Worm (Caenorhabditis elegans) whole organism, L4 larva: ENCODE data around the gene C04A2.15.

Experiments used
- D1046.2 ChIP-seq: fragments of 200-800 bp; sonication (Bioruptor generic); IDR thresholded peaks from 2 replicates; pipeline ENCODE4 v1.3.6; 2022; ENCODE audit warnings: missing genetic modification characterization, missing compliant biosample characterization
- Y105C5A.15 ChIP-seq: fragments of 200-800 bp; sonication (Bioruptor generic); IDR thresholded peaks from 2 replicates; pipeline ENCODE4 v1.3.6; 2022; ENCODE audit warnings: missing genetic modification characterization, missing compliant biosample characterization
- Y48G9A.11 ChIP-seq: fragments of 200-800 bp; sonication (Bioruptor generic); IDR thresholded peaks from 2 replicates; pipeline ENCODE4 v1.3.6; 2022; ENCODE audit warnings: missing genetic modification reagents, missing genetic modification characterization, missing compliant biosample characterization
- ZK337.2 ChIP-seq: fragments of 200-800 bp; sonication (Bioruptor generic); IDR thresholded peaks from 2 replicates; pipeline ENCODE4 v1.3.6; 2022; ENCODE audit warnings: missing genetic modification reagents, missing genetic modification characterization, missing compliant biosample characterization
- ZK546.5 ChIP-seq, 2 experiments: sonication (generic microtip); optimal IDR thresholded peaks; 2 replicates each; lab custom pipeline; 2017; ENCODE audit warnings: missing biosample characterization in 2 of 2, missing genetic modification characterization in 2 of 2
- aha-1 ChIP-seq: fragments of 150-350 bp; peaks from one replicate; lab custom pipeline; 2014; ENCODE audit warnings: missing biosample characterization, missing genetic modification characterization
- aly-2 ChIP-seq: sonication (generic microtip); optimal IDR thresholded peaks from 2 replicates; lab custom pipeline; 2018; ENCODE audit warnings: missing biosample characterization, missing genetic modification characterization
- arid-1 ChIP-seq: fragments of 200-800 bp; sonication (Bioruptor generic); conservative IDR thresholded peaks from 2 replicates; pipeline ENCODE4 v1.3.6; 2022; ENCODE audit warnings: missing genetic modification reagents, missing genetic modification characterization, missing compliant biosample characterization
- ceh-28 ChIP-seq: fragments of 150-350 bp; optimal IDR thresholded peaks from 2 replicates; lab custom pipeline; 2014; ENCODE audit warnings: missing biosample characterization, missing genetic modification reagents, missing genetic modification characterization
- ceh-62 ChIP-seq: sonication (generic microtip); optimal IDR thresholded peaks from 2 replicates; lab custom pipeline; 2017; ENCODE audit warnings: missing biosample characterization, missing genetic modification characterization
- ces-1 ChIP-seq: fragments of 150-350 bp; sonication (generic microtip); optimal IDR thresholded peaks from 4 replicates; lab custom pipeline; 2014; ENCODE audit warnings: missing biosample characterization, missing genetic modification reagents, missing genetic modification characterization
- ctbp-1 ChIP-seq: fragments of 200-800 bp; sonication (Bioruptor generic); IDR thresholded peaks from 2 replicates; pipeline ENCODE4 v1.3.6; 2022; ENCODE audit warnings: missing genetic modification reagents, missing genetic modification characterization, missing compliant biosample characterization
- dmd-6 ChIP-seq: fragments of 200-800 bp; sonication (Bioruptor generic); IDR thresholded peaks from 2 replicates; pipeline ENCODE4 v1.3.6; 2022; ENCODE audit warnings: missing genetic modification reagents, missing genetic modification characterization, missing compliant biosample characterization
- dmd-8 ChIP-seq: fragments of 200-800 bp; sonication (Bioruptor generic); IDR thresholded peaks from 2 replicates; pipeline ENCODE4 v1.3.6; 2022; ENCODE audit warnings: missing genetic modification characterization, missing compliant biosample characterization
- duxl-1 ChIP-seq: sonication (generic microtip); optimal IDR thresholded peaks from 2 replicates; lab custom pipeline; 2016; ENCODE audit warnings: mild to moderate bottlenecking, missing genetic modification characterization, moderate library complexity, missing compliant biosample characterization; ENCODE audit not compliant: poor library complexity
- hlh-11 ChIP-seq: fragments of 200-800 bp; sonication (Bioruptor generic); optimal IDR thresholded peaks from 2 replicates; lab custom pipeline; 2018; ENCODE audit warnings: mild to moderate bottlenecking, missing genetic modification characterization, missing compliant biosample characterization
- hlh-30 ChIP-seq: sonication (generic microtip); optimal IDR thresholded peaks from 2 replicates; lab custom pipeline; 2017; ENCODE audit warnings: antibody characterized with exemption, mild to moderate bottlenecking, missing genetic modification characterization, missing compliant biosample characterization; ENCODE audit not compliant: insufficient read depth
- hmg-1.1 ChIP-seq: fragments of 200-800 bp; sonication (Bioruptor generic); IDR thresholded peaks from 2 replicates; pipeline ENCODE4 v1.3.6; 2022; ENCODE audit warnings: missing genetic modification reagents, missing genetic modification characterization, missing compliant biosample characterization
- lim-7 ChIP-seq: fragments of 200-800 bp; sonication (Bioruptor generic); IDR thresholded peaks from 2 replicates; pipeline ENCODE4 v1.3.6; 2022; ENCODE audit warnings: missing genetic modification characterization, missing compliant biosample characterization
- lin-1 ChIP-seq: fragments of 200-800 bp; sonication (Bioruptor generic); IDR thresholded peaks from 2 replicates; pipeline ENCODE4 v1.3.6; 2022; ENCODE audit warnings: missing genetic modification reagents, missing genetic modification characterization, missing compliant biosample characterization
- lin-13 ChIP-seq: fragments of 150-350 bp; optimal IDR thresholded peaks from 2 replicates; lab custom pipeline; 2014; ENCODE audit warnings: missing biosample characterization, missing genetic modification reagents, missing genetic modification characterization
- lsy-2 ChIP-seq, 2 experiments: fragments of 150-350 bp in 1 of 2; sonication (generic microtip) in 1 of 2; optimal IDR thresholded peaks; 2 replicates each; lab custom pipeline; 2014 to 2017; ENCODE audit warnings: missing biosample characterization in 2 of 2, missing genetic modification characterization in 2 of 2
- mdl-1 ChIP-seq, 2 experiments: fragments of 150-350 bp in 1 of 2; sonication (generic microtip) in 1 of 2; optimal IDR thresholded peaks; 2 replicates each; lab custom pipeline; 2014 to 2017; ENCODE audit warnings: missing biosample characterization in 2 of 2, missing genetic modification characterization in 2 of 2
- mep-1 ChIP-seq: fragments of 150-350 bp; sonication (generic microtip); optimal IDR thresholded peaks from 3 replicates; lab custom pipeline; 2014; ENCODE audit warnings: missing biosample characterization, missing genetic modification characterization
- mxl-2 ChIP-seq: fragments of 200-800 bp; sonication (Bioruptor generic); conservative IDR thresholded peaks from 2 replicates; pipeline ENCODE4 v1.3.6; 2022; ENCODE audit warnings: missing genetic modification reagents, missing genetic modification characterization, missing compliant biosample characterization
- mxl-3 ChIP-seq: fragments of 200-800 bp; sonication (Bioruptor generic); optimal IDR thresholded peaks from 2 replicates; lab custom pipeline; 2018; ENCODE audit warnings: mild to moderate bottlenecking, missing genetic modification characterization, missing compliant biosample characterization
- nhr-10 ChIP-seq: fragments of 150-350 bp; optimal IDR thresholded peaks from 2 replicates; lab custom pipeline; 2014; ENCODE audit warnings: missing biosample characterization, missing genetic modification characterization
- nhr-237 ChIP-seq: sonication (generic microtip); optimal IDR thresholded peaks from 2 replicates; lab custom pipeline; 2017; ENCODE audit warnings: missing biosample characterization, missing genetic modification characterization
- nhr-28 ChIP-seq: fragments of 150-350 bp; optimal IDR thresholded peaks from 2 replicates; lab custom pipeline; 2014; ENCODE audit warnings: missing biosample characterization, missing genetic modification characterization
- nhr-41 ChIP-seq: fragments of 200-800 bp; sonication (Bioruptor generic); IDR thresholded peaks from 2 replicates; pipeline ENCODE4 v1.3.6; 2022; ENCODE audit warnings: missing genetic modification reagents, missing genetic modification characterization, missing compliant biosample characterization
- nhr-48 ChIP-seq: sonication (generic microtip); optimal IDR thresholded peaks from 2 replicates; lab custom pipeline; 2016; ENCODE audit warnings: mild to moderate bottlenecking, missing genetic modification characterization, missing compliant biosample characterization
- nhr-6 ChIP-seq: fragments of 150-350 bp; optimal IDR thresholded peaks from 2 replicates; lab custom pipeline; 2014; ENCODE audit warnings: missing biosample characterization, missing genetic modification characterization
- nhr-76 ChIP-seq: fragments of 150-350 bp; optimal IDR thresholded peaks from 2 replicates; lab custom pipeline; 2014; ENCODE audit warnings: missing biosample characterization, missing genetic modification characterization
- rbr-2 ChIP-seq: sonication (generic microtip); optimal IDR thresholded peaks from 2 replicates; lab custom pipeline; 2016; ENCODE audit warnings: missing genotype, missing genetic modification characterization, missing compliant biosample characterization
- saeg-2 ChIP-seq: fragments of 200-800 bp; sonication (Bioruptor generic); IDR thresholded peaks from 2 replicates; pipeline ENCODE4 v1.3.6; 2022; ENCODE audit warnings: missing genetic modification reagents, missing genetic modification characterization, missing compliant biosample characterization
- sdz-12 ChIP-seq: fragments of 200-800 bp; sonication (Bioruptor generic); optimal IDR thresholded peaks from 2 replicates; lab custom pipeline; 2018; ENCODE audit warnings: mild to moderate bottlenecking, missing genetic modification characterization, missing compliant biosample characterization
- tra-1 ChIP-seq: fragments of 200-800 bp; sonication (Bioruptor generic); IDR thresholded peaks from 2 replicates; pipeline ENCODE4 v1.3.6; 2022; ENCODE audit warnings: missing genetic modification reagents, missing genetic modification characterization, missing compliant biosample characterization
- unc-130 ChIP-seq: sonication (generic microtip); optimal IDR thresholded peaks from 2 replicates; lab custom pipeline; 2016; ENCODE audit warnings: missing genetic modification reagents, missing genetic modification characterization, missing compliant biosample characterization
- unc-62 ChIP-seq, 3 experiments: fragments of 150-350 bp in 1 of 3; sonication (generic microtip); optimal IDR thresholded peaks in 2 of 3; peaks in 1 of 3; 1 replicate in 1 of 3; 2 replicates in 2 of 3; lab custom pipeline; 2014 to 2017; ENCODE audit warnings: missing biosample characterization in 3 of 3, missing genetic modification characterization in 3 of 3, missing genetic modification reagents in 3 of 3, missing genotype in 1 of 3
- vab-7 ChIP-seq: fragments of 200-800 bp; sonication (Bioruptor generic); IDR thresholded peaks from 2 replicates; pipeline ENCODE4 v1.3.6; 2022; ENCODE audit warnings: missing genetic modification reagents, missing genetic modification characterization, missing compliant biosample characterization
- ztf-11 ChIP-seq: fragments of 150-350 bp; optimal IDR thresholded peaks from 2 replicates; lab custom pipeline; 2014; ENCODE audit warnings: missing biosample characterization, missing genetic modification characterization

Gene C04A2.15

ce11 chrII:6812514-6812913 lies 39.5 kb upstream of the C04A2.15 start:
- TF ChIP-seq hmg-1.1 (GFP tag; lab: Robert Waterston, UW) (0 out of 2 replicates have a peak, but pooled peaks have one; percentile 21), aha-1 (tag; lab: Kevin White, UChicago) (peak; percentile 55), aly-2 (tag; lab: Kevin White, UChicago) (no peak), mdl-1 (tag; optimal IDR thresholded peaks at IDR 0.05; lab: Kevin White, UChicago) (peak in 1 of 2 experiments; percentile 33), lsy-2 (tag; optimal IDR thresholded peaks at IDR 0.05; lab: Kevin White, UChicago) (peak in 1 of 2 experiments; percentile 19), ces-1 (GFP tag; lab: Kevin White, UChicago) (no peak), hlh-30 (tag; lab: Kevin White, UChicago) (peak; percentile 24), unc-62 (GFP tag; optimal IDR thresholded peaks at IDR 0.05 in 1 of 2; lab: Kevin White, UChicago) (peak in 1 of 2 experiments; percentile 92), unc-62 (tag; optimal IDR thresholded peaks at IDR 0.05; lab: Kevin White, UChicago) (no peak)
- TF ChIP-seq, all 104 proteins: peak for 6

ce11 chrII:6816324-6816723 lies 35.7 kb upstream of the C04A2.15 start:
- TF ChIP-seq D1046.2 (GFP tag; lab: Robert Waterston, UW) = no peak
- peak in 1 of 2 experiments; percentile 97 for TF ChIP-seq unc-62 (GFP tag; optimal IDR thresholded peaks at IDR 0.05 in 1 of 2; lab: Kevin White, UChicago)
- TF ChIP-seq unc-62 (tag; optimal IDR thresholded peaks at IDR 0.05; lab: Kevin White, UChicago) = no peak
- no peak for TF ChIP-seq lim-7 (GFP tag; lab: Robert Waterston, UW)

DNA sequence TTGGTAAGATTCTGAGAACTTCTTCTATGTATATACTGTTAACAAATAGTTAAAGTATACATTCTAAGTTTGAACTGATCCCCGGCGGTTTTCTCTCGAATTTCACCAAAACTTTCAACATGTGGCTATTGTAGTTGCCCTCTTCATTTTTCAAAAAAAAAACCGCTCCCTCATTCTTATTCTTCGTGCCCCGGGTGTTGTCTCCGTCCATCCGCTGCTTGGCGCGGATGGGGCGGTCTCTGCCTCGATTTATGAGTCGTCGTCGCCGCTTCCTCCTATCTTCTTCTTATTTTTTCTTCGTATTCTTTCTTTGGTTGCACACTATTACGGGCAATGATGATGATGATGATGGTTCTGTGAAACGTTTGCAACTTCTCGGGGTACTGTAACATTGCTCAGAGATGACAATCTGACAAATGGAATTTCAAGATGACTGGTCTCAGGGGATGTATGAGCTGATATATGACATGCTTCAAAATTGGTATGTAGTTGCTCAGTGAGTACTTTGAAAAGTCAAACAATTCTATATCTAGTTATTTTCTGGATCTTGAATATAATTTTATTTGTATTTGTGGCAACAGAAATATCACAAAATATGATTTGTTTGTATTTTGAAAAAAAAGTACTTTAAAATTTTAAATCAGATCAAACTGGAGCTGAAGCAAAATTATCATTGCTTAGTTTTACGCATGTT lies 31.6 kb upstream of the C04A2.15 start:
- TF ChIP-seq ztf-11 (tag; lab: Kevin White, UChicago) = no peak
- TF ChIP-seq unc-62 (GFP tag; optimal IDR thresholded peaks at IDR 0.05 in 1 of 2; lab: Kevin White, UChicago) = peak in 1 of 2 experiments; percentile 95
- no peak for TF ChIP-seq unc-62 (tag; optimal IDR thresholded peaks at IDR 0.05; lab: Kevin White, UChicago)
- TF ChIP-seq nhr-10 (tag; lab: Kevin White, UChicago) = no peak
- TF ChIP-seq nhr-28 = peak; percentile 30
- TF ChIP-seq lsy-2 (tag; optimal IDR thresholded peaks at IDR 0.05; lab: Kevin White, UChicago) = peak in 1 of 2 experiments; percentile 27
- TF ChIP-seq vab-7 (GFP tag; lab: Robert Waterston, UW) = peak; percentile 38; the same call in 1 of the 2 replicates
- TF ChIP-seq aha-1 (tag; lab: Kevin White, UChicago) = peak; percentile 65
- TF ChIP-seq ctbp-1 = 0 out of 2 replicates have a peak, but pooled peaks have one; percentile 23

ce11 chrII:6821118-6821517 lies 30.9 kb upstream of the C04A2.15 start:
- TF ChIP-seq unc-62 (GFP tag; optimal IDR thresholded peaks at IDR 0.05 in 1 of 2; lab: Kevin White, UChicago) (no peak), unc-62 (tag; optimal IDR thresholded peaks at IDR 0.05; lab: Kevin White, UChicago) (no peak), unc-130 (GFP tag; lab: Kevin White, UChicago) (no peak), mdl-1 (tag; optimal IDR thresholded peaks at IDR 0.05; lab: Kevin White, UChicago) (peak in 1 of 2 experiments; percentile 12), nhr-28 (peak; percentile 37), nhr-48 (tag; lab: Kevin White, UChicago) (no peak), ztf-11 (tag; lab: Kevin White, UChicago) (no peak), lin-1 (no peak), ctbp-1 (no peak), Y48G9A.11 (GFP tag; lab: Robert Waterston, UW) (no peak), ceh-28 (tag; lab: Kevin White, UChicago) (no peak), dmd-6 (GFP tag; lab: Robert Waterston, UW) (no peak), arid-1 (no peak), lin-13 (GFP tag; lab: Kevin White, UChicago) (no peak), nhr-41 (GFP tag; lab: Robert Waterston, UW) (no peak), dmd-8 (no peak), hlh-11 (tag; lab: Kevin White, UChicago) (peak; percentile 14), ZK337.2 (GFP tag; lab: Robert Waterston, UW) (no peak), duxl-1 (no peak), mep-1 (tag; lab: Kevin White, UChicago) (peak; percentile 20), mxl-2 (GFP tag; lab: Robert Waterston, UW) (no peak), ceh-62 (tag; lab: Kevin White, UChicago) (no peak), ZK546.5 (tag; optimal IDR thresholded peaks at IDR 0.05; lab: Kevin White, UChicago) (no peak), sdz-12 (no peak), Y105C5A.15 (no peak), rbr-2 (tag; lab: Kevin White, UChicago) (no peak), mxl-3 (GFP tag; lab: Kevin White, UChicago) (no peak), nhr-6 (no peak), hlh-30 (tag; lab: Kevin White, UChicago) (peak; percentile 42), nhr-237 (tag; lab: Kevin White, UChicago) (no peak), tra-1 (GFP tag; lab: Robert Waterston, UW) (no peak), lsy-2 (tag; optimal IDR thresholded peaks at IDR 0.05; lab: Kevin White, UChicago) (peak in 1 of 2 experiments; percentile 62), nhr-76 (tag; lab: Kevin White, UChicago) (no peak), saeg-2 (GFP tag; lab: Robert Waterston, UW) (no peak)
